Fruit fly (Drosophila melanogaster): ENCODE results near the gene Scsalpha1.

The Scsalpha1 gene

DNA sequence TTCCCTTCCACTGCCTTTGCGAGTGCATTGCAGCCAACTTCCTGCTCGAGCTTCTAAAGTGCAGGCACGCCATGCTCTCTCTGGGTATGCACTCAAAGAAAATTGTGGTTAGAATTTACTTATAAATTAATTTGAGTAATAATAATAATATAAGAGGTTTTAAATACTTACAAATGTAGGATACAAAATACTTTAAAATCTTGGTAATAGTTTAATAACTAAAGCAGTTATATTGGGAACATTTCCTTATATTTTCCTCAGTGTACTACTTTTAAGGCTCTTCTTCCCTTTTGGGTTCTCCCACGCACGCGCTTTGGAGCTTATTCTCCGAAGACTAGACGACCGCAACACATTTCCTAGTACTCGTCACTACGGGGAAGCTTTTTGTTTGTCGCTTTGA is 12.5 kb downstream of the Scsalpha1 start (continued):
- TF ChIP-seq Hr51 (GFP tag; optimal IDR thresholded peaks at IDR 0.05), result peak in 1 of 2 experiments; percentile 91
- peak; percentile 87 for TF ChIP-seq dysf (GFP tag; IDR thresholded peaks at IDR 0.05)
- TF ChIP-seq al (GFP tag; IDR thresholded peaks at IDR 0.05), result peak; percentile 43; the same call in 1 of the 2 replicates
- peak; percentile 91 for TF ChIP-seq CG11504 (tag; optimal IDR thresholded peaks at IDR 0.05)
- no peak for TF ChIP-seq Ets97D (GFP tag; optimal IDR thresholded peaks at IDR 0.05)
- peak; percentile 60 for TF ChIP-seq CG9215 (GFP tag; IDR thresholded peaks at IDR 0.05)
- no peak for TF ChIP-seq repo (GFP tag; optimal IDR thresholded peaks at IDR 0.05)

DNA sequence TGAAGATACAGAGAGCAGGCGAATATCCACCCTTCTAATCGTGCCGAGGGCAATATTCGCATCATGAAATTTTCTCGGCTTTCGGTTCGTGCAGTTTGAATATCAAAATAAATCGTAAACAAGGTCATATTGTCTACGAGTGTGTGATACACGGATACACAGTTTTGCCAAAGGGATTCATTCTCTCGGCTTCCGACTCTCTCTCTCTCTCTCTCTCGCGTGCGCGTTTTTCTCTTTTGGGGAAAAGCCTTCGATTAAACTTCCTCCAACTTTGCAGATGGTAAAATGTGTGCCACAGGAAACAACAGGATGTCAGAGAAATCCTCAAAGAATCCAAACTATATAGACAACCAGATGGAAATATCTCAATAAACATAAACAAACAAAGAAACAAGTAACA is 14.1 kb downstream of the Scsalpha1 start:
- peak; percentile 85 for TF ChIP-seq pros (GFP tag; optimal IDR thresholded peaks at IDR 0.05)
- no peak for TF ChIP-seq CG1792 (GFP tag; optimal IDR thresholded peaks at IDR 0.05)
- no peak for TF ChIP-seq nerfin-2 (GFP tag; IDR thresholded peaks at IDR 0.05; ENCODE audit: partially characterized antibody)
- TF ChIP-seq fd102C (GFP tag; optimal IDR thresholded peaks at IDR 0.05), result no peak
- TF ChIP-seq CG6813 (GFP tag; optimal IDR thresholded peaks at IDR 0.05), result no peak
- TF ChIP-seq Opbp (GFP tag; IDR thresholded peaks at IDR 0.05; ENCODE audit: partially characterized antibody), result 0 out of 3 replicates have a peak, but pooled peaks have one; percentile 32
- TF ChIP-seq ash1 (GFP tag; optimal IDR thresholded peaks at IDR 0.05), result no peak
- no peak for TF ChIP-seq CG8388 (GFP tag; optimal IDR thresholded peaks at IDR 0.05)
- TF ChIP-seq CG7786 (GFP tag; optimal IDR thresholded peaks at IDR 0.05), result no peak
- TF ChIP-seq Trl (optimal IDR thresholded peaks at IDR 0.05), result peak; percentile 51 to 78
- TF ChIP-seq Trl (GFP tag; optimal IDR thresholded peaks at IDR 0.05), result no peak
- peak; percentile 87 for TF ChIP-seq Deaf1 (tag; optimal IDR thresholded peaks at IDR 0.05)
- TF ChIP-seq CG11723 (GFP tag; optimal IDR thresholded peaks at IDR 0.05), result no peak
- TF ChIP-seq zen (tag; optimal IDR thresholded peaks at IDR 0.05), result no peak
- TF ChIP-seq Hand (GFP tag; optimal IDR thresholded peaks at IDR 0.05), result no peak
- peak; percentile 15 for TF ChIP-seq nerfin-1 (tag; optimal IDR thresholded peaks at IDR 0.05)
- 0 out of 2 replicates have a peak, but pooled peaks have one; percentile 9 for TF ChIP-seq Bgb (GFP tag; IDR thresholded peaks at IDR 0.05; ENCODE audit: partially characterized antibody)

DNA sequence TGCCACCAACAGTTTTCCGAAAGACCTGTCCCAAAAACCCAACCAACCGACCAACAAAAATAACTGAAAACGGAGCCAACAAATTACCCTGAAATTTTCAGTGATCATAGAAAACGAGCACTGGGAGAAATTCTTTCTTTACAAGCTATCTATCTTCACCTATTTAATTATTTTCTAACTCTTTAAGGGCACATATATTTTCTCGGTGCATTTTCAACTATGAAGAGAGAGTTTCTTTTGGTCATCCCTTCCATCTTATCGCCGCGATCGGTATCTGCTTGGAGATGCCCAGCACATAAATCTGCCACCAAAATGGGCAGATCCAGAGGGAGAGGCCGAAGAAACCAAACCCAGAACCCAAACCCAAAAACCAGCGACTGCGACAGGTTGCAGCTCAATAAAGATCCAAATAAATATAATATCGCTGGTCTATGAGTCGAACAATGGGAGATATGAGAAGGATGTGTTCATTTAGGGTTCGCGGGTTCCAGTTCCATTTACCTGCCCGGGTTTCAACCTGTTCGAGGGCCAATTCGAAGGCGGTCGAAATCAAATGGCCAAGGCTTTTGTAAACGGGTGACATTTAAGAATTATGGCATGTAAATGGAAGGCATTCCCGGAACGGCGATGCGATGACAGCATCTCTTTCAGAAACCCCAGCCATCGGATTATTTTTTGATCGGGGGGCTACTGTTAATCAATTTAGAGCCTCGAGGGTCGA is 29.1 kb downstream of the Scsalpha1 start:
- TF ChIP-seq CG18619 (GFP tag; optimal IDR thresholded peaks at IDR 0.05), result no peak
- TF ChIP-seq hth (optimal IDR thresholded peaks at IDR 0.05), result peak; percentile 64
- TF ChIP-seq ac (GFP tag; optimal IDR thresholded peaks at IDR 0.05), result no peak
- peak; percentile 48 for TF ChIP-seq CG33557 (GFP tag; optimal IDR thresholded peaks at IDR 0.05)
- TF ChIP-seq Xrp1 (GFP tag; IDR thresholded peaks at IDR 0.05), result peak; percentile 54
- peak; percentile 39 for TF ChIP-seq CG17829 (tag; optimal IDR thresholded peaks at IDR 0.05)
- peak in 1 of 2 experiments; percentile 44 for TF ChIP-seq chif (GFP tag; optimal IDR thresholded peaks at IDR 0.05)
- TF ChIP-seq B-H2 (GFP tag; optimal IDR thresholded peaks at IDR 0.05), result no peak
- no peak for TF ChIP-seq CG10654 (GFP tag; optimal IDR thresholded peaks at IDR 0.05)
- TF ChIP-seq Chrac-16 (GFP tag; optimal IDR thresholded peaks at IDR 0.05), result peak; percentile 39
- TF ChIP-seq prd (optimal IDR thresholded peaks at IDR 0.05), result no peak
- peak; percentile 38; the same call in 2 of the 3 replicates for TF ChIP-seq prd (GFP tag; IDR thresholded peaks at IDR 0.05)
- peak; percentile 41 for TF ChIP-seq Med (GFP tag)
- no peak for TF ChIP-seq tna (GFP tag; IDR thresholded peaks at IDR 0.05; ENCODE audit: partially characterized antibody)
- TF ChIP-seq CG17328 (GFP tag; IDR thresholded peaks at IDR 0.05), result 0 out of 2 replicates have a peak, but pooled peaks have one; percentile 18
- peak; percentile 55; the same call in 2 of the 3 replicates for TF ChIP-seq row (GFP tag; IDR thresholded peaks at IDR 0.05)
- peak; percentile 97 for TF ChIP-seq zf30C (GFP tag; optimal IDR thresholded peaks at IDR 0.05)
- peak; percentile 44; the same call in 1 of the 2 replicates for TF ChIP-seq CG8765 (GFP tag; IDR thresholded peaks at IDR 0.05)
- TF ChIP-seq CG17912 (GFP tag; optimal IDR thresholded peaks at IDR 0.05), result no peak
- TF ChIP-seq zfh1 (GFP tag; IDR thresholded peaks at IDR 0.05), result peak; percentile 35; the same call in 1 of the 3 replicates
- TF ChIP-seq lola (GFP tag; optimal IDR thresholded peaks at IDR 0.05), result peak in 1 of 3 experiments; percentile 48
- peak; percentile 39 for TF ChIP-seq CG10979 (tag; optimal IDR thresholded peaks at IDR 0.05)
- TF ChIP-seq CG30403 (GFP tag; optimal IDR thresholded peaks at IDR 0.05), result no peak

All from whole organism, embryonic.